Fruit fly (Drosophila melanogaster) whole organism, adult: Measurements from ENCODE around the gene RpL17.
A peak's percentile ranks its signal among the peaks of the same experiment; 100 is the strongest.

Source experiments
- Clk ChIP-seq: fragments of 200-800 bp; sonication (Bioruptor generic); optimal IDR thresholded peaks from 2 replicates; lab custom pipeline; 2017; ENCODE audit warnings: missing biosample characterization, missing genetic modification characterization
- Hr96 ChIP-seq: fragments of 200-800 bp; sonication (Bioruptor generic); optimal IDR thresholded peaks from 2 replicates; lab custom pipeline; 2016; ENCODE audit warnings: missing biosample characterization, missing genetic modification characterization
- ovo ChIP-seq: fragments of 200-800 bp; sonication (Bioruptor generic); optimal IDR thresholded peaks from 2 replicates; lab custom pipeline; 2016; ENCODE audit warnings: missing biosample characterization, missing genetic modification characterization
- tj ChIP-seq: fragments of 200-800 bp; sonication (Bioruptor generic); optimal IDR thresholded peaks from 3 replicates; lab custom pipeline; 2017; ENCODE audit warnings: missing biosample characterization, mild to moderate bottlenecking, missing genetic modification characterization, moderate library complexity

- peak; percentile 47 for TF ChIP-seq Hr96 (GFP tag; lab: Kevin White, UChicago)
- TF ChIP-seq ovo (GFP tag; lab: Kevin White, UChicago), result no peak
- no peak for TF ChIP-seq Clk (GFP tag; lab: Kevin White, UChicago)
- peak; percentile 87 for TF ChIP-seq tj (GFP tag; lab: Kevin White, UChicago)
These were observed 38.8 kb downstream of the RpL17 start for dm6 chrX:6705059-6705802.
